Fruit fly (Drosophila melanogaster): ENCODE measurements around the gene TfAP-2.

- TF ChIP-seq CTCF (optimal IDR thresholded peaks at IDR 0.05) (no peak), CG8478 (optimal IDR thresholded peaks at IDR 0.05) (no peak)
Measured at dm6 chr3L:21586528-21586927, at the start of gene TfAP-2.

Data from S2 (cell line).